Comparison of ENCODE assay signal across 3 worm cellular contexts in genomic region chrX:6750145-6750544, ce11.
TF ChIP-seq lines count a peak whose summit lies in the region.

No protein-coding gene starts in this region.

TF ChIP-seq in whole organism, L1 larva, 84 proteins besides CTCF, POLR2A, EP300 and RAD21 (continued from another document):
- TF ChIP-seq lir-3 (tag; optimal IDR thresholded peaks at IDR 0.05; lab: Kevin White, UChicago; ENCODE audit: poor library complexity) (peak; percentile 2), ceh-8 (GFP tag; optimal IDR thresholded peaks at IDR 0.05; lab: Kevin White, UChicago) (peak; percentile 42), nhr-77 (tag; optimal IDR thresholded peaks at IDR 0.05; lab: Kevin White, UChicago) (peak; percentile 93), ces-1 (GFP tag; optimal IDR thresholded peaks at IDR 0.05; lab: Kevin White, UChicago) (no peak), fos-1 (tag; optimal IDR thresholded peaks at IDR 0.05; lab: Kevin White, UChicago) (peak; percentile 75)

TF ChIP-seq in whole organism, L4 larva, 104 proteins besides CTCF, POLR2A, EP300 and RAD21 (continued from another document):
- TF ChIP-seq nhr-10 (tag; optimal IDR thresholded peaks at IDR 0.05; lab: Kevin White, UChicago): peak; percentile 90
- TF ChIP-seq D1046.2 (GFP tag; IDR thresholded peaks at IDR 0.05; lab: Robert Waterston, UW): no peak
- TF ChIP-seq dmd-6 (GFP tag; IDR thresholded peaks at IDR 0.05; lab: Robert Waterston, UW): peak; percentile 98
- no peak for TF ChIP-seq ceh-32 (tag; optimal IDR thresholded peaks at IDR 0.05; lab: Kevin White, UChicago; ENCODE audit: poor library complexity)
- no peak for TF ChIP-seq snpc-1.2 (GFP tag; IDR thresholded peaks at IDR 0.05; lab: Robert Waterston, UW)
- TF ChIP-seq mep-1 (tag; optimal IDR thresholded peaks at IDR 0.05; lab: Kevin White, UChicago): peak; percentile 87
- peak; percentile 81; the same call in 1 of the 2 replicates for TF ChIP-seq saeg-2 (GFP tag; IDR thresholded peaks at IDR 0.05; lab: Robert Waterston, UW)
- no peak for TF ChIP-seq tag-97 (GFP tag; IDR thresholded peaks at IDR 0.05; lab: Robert Waterston, UW)
- TF ChIP-seq T26A8.4 (GFP tag; IDR thresholded peaks at IDR 0.05; lab: Robert Waterston, UW): peak; percentile 68
- no peak for TF ChIP-seq egl-27 (tag; optimal IDR thresholded peaks at IDR 0.05; lab: Kevin White, UChicago)
- peak; percentile 42 for TF ChIP-seq lin-13 (GFP tag; optimal IDR thresholded peaks at IDR 0.05; lab: Kevin White, UChicago)
- peak; percentile 83 for TF ChIP-seq mdt-29 (GFP tag; IDR thresholded peaks at IDR 0.05; lab: Robert Waterston, UW)
- no peak for TF ChIP-seq dmd-8 (GFP tag; IDR thresholded peaks at IDR 0.05; lab: Robert Waterston, UW)
- no peak for TF ChIP-seq lin-39 (tag; optimal IDR thresholded peaks at IDR 0.05; lab: Kevin White, UChicago)
- TF ChIP-seq ceh-28 (tag; optimal IDR thresholded peaks at IDR 0.05; lab: Kevin White, UChicago): no peak
- TF ChIP-seq ztf-11 (tag; optimal IDR thresholded peaks at IDR 0.05; lab: Kevin White, UChicago): no peak
- no peak for TF ChIP-seq R02D3.7 (tag; optimal IDR thresholded peaks at IDR 0.05; lab: Kevin White, UChicago)
- TF ChIP-seq T20F7.1 (GFP tag; optimal IDR thresholded peaks at IDR 0.05; lab: Kevin White, UChicago): peak; percentile 45
- TF ChIP-seq nhr-25 (tag; optimal IDR thresholded peaks at IDR 0.05; lab: Kevin White, UChicago; ENCODE audit: borderline replicate concordance, insufficient read depth): peak; percentile 89
- peak; percentile 69 for TF ChIP-seq nhr-6 (tag; optimal IDR thresholded peaks at IDR 0.05; lab: Kevin White, UChicago)
- TF ChIP-seq zfp-3 (GFP tag; conservative IDR thresholded peaks at IDR 0.05; lab: Robert Waterston, UW): peak; percentile 20; the same call in 1 of the 2 replicates
- TF ChIP-seq mxl-3 (GFP tag; optimal IDR thresholded peaks at IDR 0.05; lab: Kevin White, UChicago): peak; percentile 89
- TF ChIP-seq unc-62 (GFP tag; optimal IDR thresholded peaks at IDR 0.05 in 1 of 2; lab: Kevin White, UChicago): peak in 1 of 2 experiments; percentile 96
- TF ChIP-seq unc-62 (tag; optimal IDR thresholded peaks at IDR 0.05; lab: Kevin White, UChicago): no peak
- peak; percentile 34 for TF ChIP-seq zip-2 (tag; optimal IDR thresholded peaks at IDR 0.05; lab: Kevin White, UChicago)
- no peak for TF ChIP-seq Y75B8A.6 (GFP tag; IDR thresholded peaks at IDR 0.05; lab: Robert Waterston, UW)
- no peak for TF ChIP-seq ZK546.5 (tag; optimal IDR thresholded peaks at IDR 0.05; lab: Kevin White, UChicago)
- TF ChIP-seq dve-1 (tag; optimal IDR thresholded peaks at IDR 0.05; lab: Kevin White, UChicago; ENCODE audit: insufficient read depth): peak; percentile 92
- TF ChIP-seq nhr-11 (tag; optimal IDR thresholded peaks at IDR 0.05; lab: Kevin White, UChicago): peak; percentile 77
- TF ChIP-seq nhr-76 (tag; optimal IDR thresholded peaks at IDR 0.05; lab: Kevin White, UChicago): peak; percentile 38
- TF ChIP-seq unc-39 (tag; optimal IDR thresholded peaks at IDR 0.05; lab: Kevin White, UChicago): no peak
- peak; percentile 99 for TF ChIP-seq hlh-11 (tag; optimal IDR thresholded peaks at IDR 0.05; lab: Kevin White, UChicago)
- no peak for TF ChIP-seq lin-15B (tag; optimal IDR thresholded peaks at IDR 0.05; lab: Kevin White, UChicago)
- TF ChIP-seq spr-1 (tag; optimal IDR thresholded peaks at IDR 0.05; lab: Kevin White, UChicago): peak; percentile 51
- TF ChIP-seq Y5F2A.4 (GFP tag; optimal IDR thresholded peaks at IDR 0.05; lab: Kevin White, UChicago): no peak
- TF ChIP-seq unc-130 (GFP tag; optimal IDR thresholded peaks at IDR 0.05; lab: Kevin White, UChicago): no peak
- no peak for TF ChIP-seq aly-2 (tag; optimal IDR thresholded peaks at IDR 0.05; lab: Kevin White, UChicago)
- no peak for TF ChIP-seq Y48G9A.11 (GFP tag; IDR thresholded peaks at IDR 0.05; lab: Robert Waterston, UW)

TF ChIP-seq in whole organism, young adult, 124 proteins besides CTCF, POLR2A, EP300 and RAD21 (continued from another document):
- TF ChIP-seq rpc-1 (optimal IDR thresholded peaks at IDR 0.05; lab: Kevin White, UChicago) (no peak), rpc-1 (tag; optimal IDR thresholded peaks at IDR 0.05; lab: Kevin White, UChicago) (no peak), sea-2 (GFP tag; IDR thresholded peaks at IDR 0.05; lab: Robert Waterston, UW) (no peak), hrde-1 (tag; optimal IDR thresholded peaks at IDR 0.05; lab: Kevin White, UChicago; ENCODE audit: borderline replicate concordance) (no peak), Y67H2A.10 (GFP tag; conservative IDR thresholded peaks at IDR 0.05; lab: Robert Waterston, UW) (no peak), F22D6.2 (tag; optimal IDR thresholded peaks at IDR 0.05; lab: Kevin White, UChicago) (peak; percentile 78), madf-3 (GFP tag; IDR thresholded peaks at IDR 0.05; lab: Robert Waterston, UW) (0 out of 2 replicates have a peak, but pooled peaks have one; percentile 16), madf-6 (GFP tag; IDR thresholded peaks at IDR 0.05; lab: Robert Waterston, UW) (no peak; the same call in 1 of the 2 replicates), ceh-27 (GFP tag; optimal IDR thresholded peaks at IDR 0.05; lab: Kevin White, UChicago) (peak; percentile 80), B0019.2 (GFP tag; conservative IDR thresholded peaks at IDR 0.05; lab: Robert Waterston, UW) (no peak), sptf-2 (GFP tag; optimal IDR thresholded peaks at IDR 0.05; lab: Kevin White, UChicago) (no peak), lsy-27 (tag; optimal IDR thresholded peaks at IDR 0.05; lab: Kevin White, UChicago; ENCODE audit: borderline replicate concordance, insufficient read depth) (no peak), F33H1.4 (GFP tag; IDR thresholded peaks at IDR 0.05; lab: Robert Waterston, UW) (no peak), ceh-100 (GFP tag; IDR thresholded peaks at IDR 0.05; lab: Robert Waterston, UW) (no peak), pbrm-1 (GFP tag; IDR thresholded peaks at IDR 0.05; lab: Robert Waterston, UW) (peak; percentile 10; the same call in 1 of the 2 replicates)
